Worm (Caenorhabditis elegans): ENCODE measurements around the gene nmur-3.

Gene nmur-3

ce11 chrX:4444843-4445242 lies 21.5 kb upstream of the nmur-3 start (continued):
- TF ChIP-seq nhr-90 (tag; optimal IDR thresholded peaks at IDR 0.05; ENCODE audit: poor library complexity) (peak; percentile 49), sup-37 (GFP tag; optimal IDR thresholded peaks at IDR 0.05) (peak; percentile 2), lin-13 (GFP tag; optimal IDR thresholded peaks at IDR 0.05) (no peak), mab-9 (GFP tag; IDR thresholded peaks at IDR 0.05) (no peak), ceh-90 (tag; optimal IDR thresholded peaks at IDR 0.05) (no peak), skn-1 (tag; optimal IDR thresholded peaks at IDR 0.05) (no peak), lsy-2 (tag; optimal IDR thresholded peaks at IDR 0.05) (no peak), nhr-12 (tag; optimal IDR thresholded peaks at IDR 0.05) (no peak), alr-1 (tag; optimal IDR thresholded peaks at IDR 0.05; ENCODE audit: borderline replicate concordance) (no peak), dpl-1 (GFP tag; optimal IDR thresholded peaks at IDR 0.05) (no peak)

ce11 chrX:4448283-4448682 lies 18.0 kb upstream of the nmur-3 start, which contains the start of gene mltn-13:
mltn-13 (minus strand) TSS chrX:4448383.
- TF ChIP-seq aha-1 (tag; optimal IDR thresholded peaks at IDR 0.05) (no peak), hlh-4 (tag; optimal IDR thresholded peaks at IDR 0.05) (no peak), elt-2 (tag; optimal IDR thresholded peaks at IDR 0.05) (no peak), alr-1 (tag; optimal IDR thresholded peaks at IDR 0.05; ENCODE audit: borderline replicate concordance) (no peak), tlp-1 (tag; optimal IDR thresholded peaks at IDR 0.05) (no peak), irx-1 (tag; optimal IDR thresholded peaks at IDR 0.05) (no peak), unc-130 (tag; optimal IDR thresholded peaks at IDR 0.05) (no peak), nhr-47 (tag; optimal IDR thresholded peaks at IDR 0.05) (no peak), C34B4.2 (tag; optimal IDR thresholded peaks at IDR 0.05) (no peak), swsn-7 (tag; optimal IDR thresholded peaks at IDR 0.05) (no peak), zag-1 (tag; optimal IDR thresholded peaks at IDR 0.05) (no peak), lin-15B (tag; optimal IDR thresholded peaks at IDR 0.05) (no peak), mdl-1 (tag; optimal IDR thresholded peaks at IDR 0.05) (no peak), ceh-8 (GFP tag; optimal IDR thresholded peaks at IDR 0.05) (no peak), C04F5.9 (tag; optimal IDR thresholded peaks at IDR 0.05) (no peak)

ce11 chrX:4451936-4452335 lies 14.4 kb upstream of the nmur-3 start:
- TF ChIP-seq nhr-20 (tag; optimal IDR thresholded peaks at IDR 0.05) = no peak
- TF ChIP-seq nhr-90 (tag; optimal IDR thresholded peaks at IDR 0.05; ENCODE audit: poor library complexity) = no peak
- TF ChIP-seq nhr-85 (tag) = no peak

ce11 chrX:4453101-4453500 lies 13.2 kb upstream of the nmur-3 start:
- no peak for TF ChIP-seq alr-1 (tag; optimal IDR thresholded peaks at IDR 0.05; ENCODE audit: borderline replicate concordance)
- TF ChIP-seq mef-2 (tag; optimal IDR thresholded peaks at IDR 0.05) = no peak
- no peak for TF ChIP-seq nhr-19 (GFP tag; conservative IDR thresholded peaks at IDR 0.05)
- TF ChIP-seq efl-3 (GFP tag; optimal IDR thresholded peaks at IDR 0.05) = no peak
- no peak for TF ChIP-seq fos-1 (tag; optimal IDR thresholded peaks at IDR 0.05)
- TF ChIP-seq lin-14 (GFP tag; optimal IDR thresholded peaks at IDR 0.05) = no peak
- no peak for TF ChIP-seq nhr-71 (tag; optimal IDR thresholded peaks at IDR 0.05)
- no peak for TF ChIP-seq nhr-12 (tag; optimal IDR thresholded peaks at IDR 0.05)
- TF ChIP-seq isw-1 (GFP tag; IDR thresholded peaks at IDR 0.05) = no peak
- TF ChIP-seq unc-86 (tag; optimal IDR thresholded peaks at IDR 0.05) = no peak
- TF ChIP-seq lin-35 (GFP tag; optimal IDR thresholded peaks at IDR 0.05) = no peak
- no peak for TF ChIP-seq lin-39 (tag; optimal IDR thresholded peaks at IDR 0.05)
- TF ChIP-seq snpc-4 (tag; optimal IDR thresholded peaks at IDR 0.05) = no peak

ce11 chrX:4453820-4454219 lies 12.5 kb upstream of the nmur-3 start, which contains the start of gene F02E8.4:
F02E8.4 (plus strand) TSS chrX:4454120.
- TF ChIP-seq nhr-85 (tag) (peak; percentile 23), nhr-71 (tag; optimal IDR thresholded peaks at IDR 0.05) (no peak)
